Fruit fly (Drosophila melanogaster) whole organism, prepupa: ENCODE results near the gene Clc.

Source experiments
- Blimp-1 ChIP-seq: fragments of 200-800 bp; sonication (Bioruptor generic); optimal IDR thresholded peaks from 3 replicates; lab custom pipeline; 2017; ENCODE audit warnings: missing biosample characterization, missing genetic modification characterization, mild to moderate bottlenecking, moderate library complexity, missing genetic modification reagents
- CG10631 ChIP-seq: fragments of 200-800 bp; sonication (Bioruptor generic); optimal IDR thresholded peaks from 2 replicates; lab custom pipeline; 2016; ENCODE audit warnings: missing biosample characterization, missing genetic modification characterization
- CG10669 ChIP-seq: fragments of 200-800 bp; sonication (Bioruptor generic); optimal IDR thresholded peaks from 3 replicates; lab custom pipeline; 2018; ENCODE audit warnings: missing biosample characterization, mild to moderate bottlenecking, missing genetic modification characterization, moderate library complexity
- CG11294 ChIP-seq: fragments of 200-800 bp; sonication (Bioruptor generic); IDR thresholded peaks from 2 replicates; pipeline ENCODE4 v1.3.6; 2022; ENCODE audit warnings: missing biosample characterization, missing genetic modification characterization
- CG11762 ChIP-seq: fragments of 200-800 bp; sonication (Bioruptor generic); optimal IDR thresholded peaks from 3 replicates; lab custom pipeline; 2016; ENCODE audit warnings: missing biosample characterization, missing genetic modification characterization; ENCODE audit not compliant: insufficient read depth
- CG11902 ChIP-seq: fragments of 200-800 bp; sonication (Bioruptor generic); optimal IDR thresholded peaks from 3 replicates; lab custom pipeline; 2016; ENCODE audit warnings: missing biosample characterization, missing genetic modification characterization
- CG15336 ChIP-seq: fragments of 200-800 bp; sonication (Bioruptor generic); IDR thresholded peaks from 2 replicates; pipeline ENCODE4 v1.3.6; 2022; ENCODE audit warnings: missing biosample characterization, missing genetic modification characterization
- CG1621 ChIP-seq: fragments of 200-800 bp; sonication (Bioruptor generic); optimal IDR thresholded peaks from 3 replicates; lab custom pipeline; 2018; ENCODE audit warnings: missing biosample characterization, mild to moderate bottlenecking, missing genetic modification characterization
- CG16779 ChIP-seq: fragments of 200-800 bp; sonication (Bioruptor generic); optimal IDR thresholded peaks from 3 replicates; lab custom pipeline; 2017; ENCODE audit warnings: missing biosample characterization, mild to moderate bottlenecking, missing genetic modification characterization
- CG3032 ChIP-seq: fragments of 200-800 bp; optimal IDR thresholded peaks from 2 replicates; lab custom pipeline; 2019; ENCODE audit warnings: missing biosample characterization, mild to moderate bottlenecking, missing genetic modification characterization, moderate library complexity
- CG32006 ChIP-seq: fragments of 200-800 bp; sonication (Bioruptor generic); optimal IDR thresholded peaks from 3 replicates; lab custom pipeline; 2017; ENCODE audit warnings: missing biosample characterization, mild to moderate bottlenecking, missing genetic modification characterization
- CG34406 ChIP-seq: fragments of 200-800 bp; sonication (Bioruptor generic); optimal IDR thresholded peaks from 3 replicates; lab custom pipeline; 2016; ENCODE audit warnings: missing biosample characterization, missing genetic modification characterization
- CG3919 ChIP-seq: fragments of 200-800 bp; sonication (Bioruptor generic); optimal IDR thresholded peaks from 3 replicates; lab custom pipeline; 2016; ENCODE audit warnings: missing biosample characterization, missing genetic modification characterization
- CG4318 ChIP-seq: fragments of 200-800 bp; sonication (Bioruptor generic); optimal IDR thresholded peaks from 3 replicates; lab custom pipeline; 2017; ENCODE audit warnings: missing biosample characterization, mild to moderate bottlenecking, missing genetic modification characterization
- CG6163 ChIP-seq: fragments of 200-800 bp; sonication (Bioruptor generic); IDR thresholded peaks from 3 replicates; pipeline ENCODE4 v1.3.6; 2022; ENCODE audit warnings: missing biosample characterization, missing genetic modification characterization
- CG6808 ChIP-seq: fragments of 200-800 bp; sonication (Bioruptor generic); optimal IDR thresholded peaks from 3 replicates; lab custom pipeline; 2017; ENCODE audit warnings: missing biosample characterization, missing genetic modification characterization, mild to moderate bottlenecking, moderate library complexity, missing genetic modification reagents
- CG7368 ChIP-seq: fragments of 200-800 bp; sonication (Bioruptor generic); optimal IDR thresholded peaks from 3 replicates; lab custom pipeline; 2016; ENCODE audit warnings: missing biosample characterization, missing genetic modification characterization
- CG8119 ChIP-seq: fragments of 200-800 bp; sonication (Bioruptor generic); IDR thresholded peaks from 3 replicates; pipeline ENCODE4 v1.3.6; 2022; ENCODE audit warnings: missing biosample characterization, missing genetic modification characterization
- CG8319 ChIP-seq: fragments of 200-800 bp; sonication (Bioruptor generic); optimal IDR thresholded peaks from 3 replicates; lab custom pipeline; 2016; ENCODE audit warnings: missing biosample characterization, missing genetic modification characterization
- CG8632 ChIP-seq: fragments of 200-800 bp; sonication (Bioruptor generic); optimal IDR thresholded peaks from 3 replicates; lab custom pipeline; 2016; ENCODE audit warnings: missing biosample characterization, missing genetic modification characterization
- CG9139 ChIP-seq: fragments of 200-800 bp; sonication (Bioruptor generic); optimal IDR thresholded peaks from 3 replicates; lab custom pipeline; 2017; ENCODE audit warnings: missing biosample characterization, mild to moderate bottlenecking, missing genetic modification characterization
- Eip75B ChIP-seq: fragments of 200-800 bp; sonication (Bioruptor generic); optimal IDR thresholded peaks from 3 replicates; lab custom pipeline; 2016; ENCODE audit warnings: missing biosample characterization, missing genetic modification characterization
- Eip78C ChIP-seq: fragments of 200-800 bp; sonication (Bioruptor generic); peaks from one replicate; lab custom pipeline; 2016; ENCODE audit warnings: missing biosample characterization, missing genetic modification characterization
- Eip93F ChIP-seq: fragments of 200-800 bp; sonication (Bioruptor generic); optimal IDR thresholded peaks from 2 replicates; lab custom pipeline; 2016; ENCODE audit warnings: missing biosample characterization, mild to moderate bottlenecking, missing genetic modification characterization
- Ets21C ChIP-seq: fragments of 200-800 bp; sonication (Bioruptor generic); optimal IDR thresholded peaks from 3 replicates; lab custom pipeline; 2016; ENCODE audit warnings: missing biosample characterization, missing genetic modification characterization
- Hr39 ChIP-seq: fragments of 200-800 bp; sonication (Bioruptor generic); optimal IDR thresholded peaks from 2 replicates; lab custom pipeline; 2016; ENCODE audit warnings: missing biosample characterization, missing genetic modification characterization
- Hr4 ChIP-seq: fragments of 200-800 bp; sonication (Bioruptor generic); optimal IDR thresholded peaks from 3 replicates; lab custom pipeline; 2016; ENCODE audit warnings: missing biosample characterization, missing genetic modification characterization
- Met ChIP-seq: fragments of 200-800 bp; sonication (Bioruptor generic); optimal IDR thresholded peaks from 3 replicates; lab custom pipeline; 2016; ENCODE audit warnings: missing biosample characterization, missing genetic modification characterization
- OdsH ChIP-seq: fragments of 200-800 bp; sonication (Bioruptor generic); optimal IDR thresholded peaks from 3 replicates; lab custom pipeline; 2016; ENCODE audit warnings: missing biosample characterization, missing genetic modification characterization
- Smox ChIP-seq: fragments of 200-800 bp; sonication (Bioruptor generic); optimal IDR thresholded peaks from 3 replicates; lab custom pipeline; 2016; ENCODE audit warnings: missing biosample characterization, missing genetic modification characterization
- Sox102F ChIP-seq: fragments of 200-800 bp; sonication (Bioruptor generic); optimal IDR thresholded peaks from 2 replicates; lab custom pipeline; 2016; ENCODE audit warnings: missing biosample characterization, mild to moderate bottlenecking, missing genetic modification characterization
- Sox15 ChIP-seq: fragments of 200-800 bp; sonication (Bioruptor generic); optimal IDR thresholded peaks from 3 replicates; lab custom pipeline; 2016; ENCODE audit warnings: missing biosample characterization, missing genetic modification characterization
- dac ChIP-seq: fragments of 200-800 bp; sonication (Bioruptor generic); optimal IDR thresholded peaks from 2 replicates; lab custom pipeline; 2017; ENCODE audit warnings: missing biosample characterization, mild to moderate bottlenecking, missing genetic modification characterization
- dsx ChIP-seq: fragments of 200-800 bp; optimal IDR thresholded peaks from 3 replicates; lab custom pipeline; 2019; ENCODE audit warnings: missing biosample characterization, mild to moderate bottlenecking, missing genetic modification characterization, moderate library complexity; ENCODE audit not compliant: poor library complexity, severe bottlenecking
- eg ChIP-seq: fragments of 200-800 bp; sonication (Bioruptor generic); IDR thresholded peaks from 3 replicates; pipeline ENCODE4 v1.3.6; 2022; ENCODE audit warnings: missing biosample characterization, missing genetic modification characterization
- fd59A ChIP-seq: fragments of 200-800 bp; sonication (Bioruptor generic); optimal IDR thresholded peaks from 2 replicates; lab custom pipeline; 2017; ENCODE audit warnings: missing biosample characterization, mild to moderate bottlenecking, missing genetic modification characterization, missing genetic modification reagents
- fd85E ChIP-seq: fragments of 200-800 bp; sonication (Bioruptor generic); optimal IDR thresholded peaks from 3 replicates; lab custom pipeline; 2016; ENCODE audit warnings: missing biosample characterization, missing genetic modification characterization
- fkh ChIP-seq: fragments of 200-800 bp; sonication (Bioruptor generic); optimal IDR thresholded peaks from 3 replicates; lab custom pipeline; 2017; ENCODE audit warnings: missing biosample characterization, mild to moderate bottlenecking, missing genetic modification characterization, moderate library complexity
- lz ChIP-seq: fragments of 200-800 bp; sonication (Bioruptor generic); optimal IDR thresholded peaks from 3 replicates; lab custom pipeline; 2016; ENCODE audit warnings: missing biosample characterization, missing genetic modification characterization
- salr ChIP-seq, 2 experiments: fragments of 200-800 bp; sonication (Bioruptor generic); optimal IDR thresholded peaks; 3 replicates each; lab custom pipeline; 2016 to 2018; ENCODE audit warnings: missing biosample characterization in 2 of 2, missing genetic modification characterization in 2 of 2, mild to moderate bottlenecking in 1 of 2
- spab ChIP-seq: fragments of 200-800 bp; sonication (Bioruptor generic); optimal IDR thresholded peaks from 2 replicates; lab custom pipeline; 2017; ENCODE audit warnings: missing biosample characterization, mild to moderate bottlenecking, missing genetic modification characterization, missing genetic modification reagents
- ss ChIP-seq, 2 experiments: fragments of 200-800 bp; sonication (Bioruptor generic); optimal IDR thresholded peaks; 2 replicates in 1 of 2; 3 replicates in 1 of 2; lab custom pipeline; 2017 to 2018; ENCODE audit warnings: mild to moderate bottlenecking in 2 of 2, missing biosample characterization in 2 of 2, missing genetic modification characterization in 2 of 2, moderate library complexity in 1 of 2
- svp ChIP-seq: fragments of 200-800 bp; sonication (Bioruptor generic); peaks from one replicate; lab custom pipeline; 2016; ENCODE audit warnings: missing biosample characterization, missing genetic modification characterization
- topi ChIP-seq: fragments of 200-800 bp; sonication (Bioruptor generic); optimal IDR thresholded peaks from 3 replicates; lab custom pipeline; 2016; ENCODE audit warnings: missing biosample characterization, missing genetic modification characterization
- vri ChIP-seq: fragments of 200-800 bp; sonication (Bioruptor generic); optimal IDR thresholded peaks from 3 replicates; lab custom pipeline; 2016; ENCODE audit warnings: missing biosample characterization, mild to moderate bottlenecking, missing genetic modification characterization

The Clc gene

DNA sequence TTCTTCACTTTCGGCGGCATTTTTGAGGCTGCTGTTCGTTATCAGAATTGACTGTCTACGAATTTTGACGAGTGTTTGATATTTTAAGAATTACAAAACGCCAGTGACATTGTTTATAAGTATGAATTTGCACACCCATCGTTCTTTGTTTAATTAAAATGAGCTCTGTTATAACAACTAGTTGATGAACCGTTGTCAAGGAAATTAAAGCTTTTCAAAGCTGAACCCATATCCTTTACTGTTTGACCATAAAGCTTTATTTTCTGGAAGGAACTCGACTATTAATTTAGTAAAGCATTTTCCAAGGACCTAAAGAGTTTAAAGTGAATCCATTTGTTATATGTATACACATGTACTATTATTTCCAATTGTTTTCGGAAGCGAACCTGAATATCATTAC is 34.4 kb downstream of the Clc start, which contains the start of gene CG17122:
Gene CG17122 (minus strand): TSS at position 101 of the 400 bp plus-strand sequence.
- no peak for TF ChIP-seq Eip75B
- TF ChIP-seq Blimp-1 (GFP tag; lab: Kevin White, UChicago): no peak
- TF ChIP-seq Ets21C (GFP tag; lab: Kevin White, UChicago): no peak
- no peak for TF ChIP-seq CG11902 (GFP tag; lab: Kevin White, UChicago)
- no peak for TF ChIP-seq lz

DNA sequence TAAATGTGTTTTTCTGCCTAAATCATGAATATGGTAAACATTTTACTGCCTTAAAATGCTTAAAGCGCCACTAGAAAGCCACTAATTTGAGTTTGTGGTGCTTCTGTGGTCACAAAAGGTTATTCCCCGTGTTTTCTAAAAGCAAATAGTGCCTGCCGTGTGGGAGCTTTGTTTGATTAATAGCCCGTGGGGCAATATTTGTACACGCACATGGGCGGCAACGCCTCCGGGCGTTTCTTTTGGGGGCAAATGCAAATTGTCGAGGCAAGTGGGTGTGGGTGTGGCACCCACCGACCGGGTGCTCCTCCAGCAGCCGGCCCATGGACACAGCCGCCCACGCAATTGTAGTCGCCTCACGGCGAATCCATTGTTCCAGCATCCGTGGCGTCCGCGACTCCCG is 35.0 kb downstream of the Clc start:
- TF ChIP-seq Sox102F (GFP tag; lab: Kevin White, UChicago): no peak
- no peak for TF ChIP-seq CG6808 (GFP tag; lab: Kevin White, UChicago)
- no peak for TF ChIP-seq CG4318
- no peak for TF ChIP-seq CG7368 (GFP tag; lab: Kevin White, UChicago)
- TF ChIP-seq salr (GFP tag; optimal IDR thresholded peaks at IDR 0.05; lab: Kevin White, UChicago): no peak
- TF ChIP-seq CG1621 (tag; lab: Kevin White, UChicago): no peak
- TF ChIP-seq CG8632 (GFP tag; lab: Kevin White, UChicago): no peak
- no peak for TF ChIP-seq CG11902 (GFP tag; lab: Kevin White, UChicago)
- no peak for TF ChIP-seq CG10669 (GFP tag; lab: Kevin White, UChicago)
- no peak for TF ChIP-seq dsx
- TF ChIP-seq CG32006: no peak
- TF ChIP-seq lz: no peak
- TF ChIP-seq Eip93F (GFP tag; lab: Kevin White, UChicago): no peak
- no peak for TF ChIP-seq Eip75B
- no peak for TF ChIP-seq CG6163 (GFP tag; lab: Robert Waterston, UW)
- no peak for TF ChIP-seq fd85E (GFP tag; lab: Kevin White, UChicago)
- no peak for TF ChIP-seq CG16779 (tag; lab: Kevin White, UChicago)
- TF ChIP-seq, all 60 proteins: peak for 0

DNA sequence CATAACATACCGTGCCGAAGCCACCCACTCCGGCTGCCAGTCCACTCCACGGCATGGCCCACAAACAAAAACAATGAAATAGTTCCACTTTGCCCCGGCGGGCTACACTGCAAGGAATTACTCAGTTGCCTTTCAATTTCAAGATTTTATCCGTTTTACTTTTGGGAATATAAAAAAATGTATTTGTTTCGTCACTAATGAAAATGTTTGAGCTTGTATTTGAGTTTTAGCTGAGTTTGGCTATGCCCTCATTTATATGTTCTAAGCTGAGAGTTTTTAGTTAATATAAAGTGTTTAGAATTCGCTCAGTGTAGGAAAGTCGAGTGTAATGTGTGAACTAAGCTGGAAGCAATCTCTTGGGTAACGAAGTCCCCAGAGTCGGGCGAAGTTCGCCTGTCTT is 35.8 kb downstream of the Clc start:
- TF ChIP-seq vri (GFP tag; lab: Kevin White, UChicago) (no peak), OdsH (GFP tag; lab: Kevin White, UChicago) (peak; percentile 38), Met (GFP tag; lab: Kevin White, UChicago) (no peak), eg (GFP tag; lab: Robert Waterston, UW) (peak; percentile 43; the same call in 1 of the 3 replicates), Hr39 (GFP tag; lab: Kevin White, UChicago) (no peak), CG34406 (GFP tag; lab: Kevin White, UChicago) (no peak), svp (GFP tag; lab: Kevin White, UChicago) (no peak), dac (peak; percentile 11), CG6163 (GFP tag; lab: Robert Waterston, UW) (no peak), Sox15 (no peak), CG8119 (GFP tag; lab: Robert Waterston, UW) (no peak), Eip75B (peak; percentile 16), spab (GFP tag; lab: Kevin White, UChicago) (peak; percentile 13), topi (GFP tag; lab: Kevin White, UChicago) (no peak), CG4318 (peak; percentile 13), Eip78C (GFP tag; lab: Kevin White, UChicago) (peak; percentile 72), CG9139 (GFP tag; lab: Kevin White, UChicago) (no peak), CG7368 (GFP tag; lab: Kevin White, UChicago) (no peak), Blimp-1 (GFP tag; lab: Kevin White, UChicago) (no peak), salr (GFP tag; optimal IDR thresholded peaks at IDR 0.05; lab: Kevin White, UChicago) (no peak), Hr4 (GFP tag; lab: Kevin White, UChicago) (peak; percentile 64), CG11762 (GFP tag; lab: Kevin White, UChicago) (no peak), dsx (no peak), Eip93F (GFP tag; lab: Kevin White, UChicago) (no peak), CG11294 (no peak), CG3919 (GFP tag; lab: Kevin White, UChicago) (no peak), CG3032 (tag; lab: Kevin White, UChicago) (no peak), CG10669 (GFP tag; lab: Kevin White, UChicago) (peak; percentile 20), CG10631 (peak; percentile 31), CG8632 (GFP tag; lab: Kevin White, UChicago) (no peak), CG15336 (GFP tag; lab: Robert Waterston, UW) (peak; percentile 42; the same call in 1 of the 2 replicates), CG8319 (no peak), Sox102F (GFP tag; lab: Kevin White, UChicago) (no peak), Smox (no peak), fd85E (GFP tag; lab: Kevin White, UChicago) (no peak), CG6808 (GFP tag; lab: Kevin White, UChicago) (peak; percentile 21), fd59A (GFP tag; lab: Kevin White, UChicago) (no peak), ss (GFP tag; optimal IDR thresholded peaks at IDR 0.05; lab: Kevin White, UChicago) (no peak), CG11902 (GFP tag; lab: Kevin White, UChicago) (no peak), fkh (GFP tag; lab: Kevin White, UChicago) (no peak), CG1621 (tag; lab: Kevin White, UChicago) (no peak), CG32006 (peak; percentile 69)
